Worm (Caenorhabditis elegans): ENCODE data around the gene Y15E3A.4.

The Y15E3A.4 gene

ce11 chrX:15309138-15309537 lies 21.6 kb upstream of the Y15E3A.4 start, which contains the start of gene nhr-91:
TSS of gene nhr-91 (plus strand) at chrX:15309369.
- TF ChIP-seq peb-1 (tag; optimal IDR thresholded peaks at IDR 0.05) (no peak), nhr-12 (tag; optimal IDR thresholded peaks at IDR 0.05) (no peak), nhr-10 (tag; optimal IDR thresholded peaks at IDR 0.05) (no peak), skn-1 (tag; optimal IDR thresholded peaks at IDR 0.05) (no peak), C34F6.9 (tag; optimal IDR thresholded peaks at IDR 0.05) (no peak), sma-3 (GFP tag; optimal IDR thresholded peaks at IDR 0.05) (no peak), nhr-25 (tag; optimal IDR thresholded peaks at IDR 0.05) (no peak), blmp-1 (tag; optimal IDR thresholded peaks at IDR 0.05; ENCODE audit: insufficient read depth) (no peak), R02D3.7 (tag; optimal IDR thresholded peaks at IDR 0.05) (no peak), ceh-16 (tag; optimal IDR thresholded peaks at IDR 0.05) (no peak), unc-39 (tag; optimal IDR thresholded peaks at IDR 0.05) (no peak), ztf-4 (tag; optimal IDR thresholded peaks at IDR 0.05) (no peak), egl-27 (tag; optimal IDR thresholded peaks at IDR 0.05) (no peak), ceh-82 (tag; optimal IDR thresholded peaks at IDR 0.05) (no peak), lin-39 (tag; optimal IDR thresholded peaks at IDR 0.05) (no peak), F13H6.1 (tag; optimal IDR thresholded peaks at IDR 0.05) (no peak), lsy-2 (tag; optimal IDR thresholded peaks at IDR 0.05) (no peak), ztf-1 (GFP tag; conservative IDR thresholded peaks at IDR 0.05) (no peak), lin-13 (GFP tag; optimal IDR thresholded peaks at IDR 0.05) (no peak), crh-2 (tag; optimal IDR thresholded peaks at IDR 0.05) (no peak)

ce11 chrX:15310330-15310776 lies 20.4 kb upstream of the Y15E3A.4 start:
- TF ChIP-seq aly-2 (tag; optimal IDR thresholded peaks at IDR 0.05) (no peak), elt-1 (tag; optimal IDR thresholded peaks at IDR 0.05) (no peak), lin-13 (GFP tag; optimal IDR thresholded peaks at IDR 0.05) (no peak), nhr-11 (tag; optimal IDR thresholded peaks at IDR 0.05) (no peak), mbf-1 (tag; optimal IDR thresholded peaks at IDR 0.05) (no peak), sma-9 (GFP tag; optimal IDR thresholded peaks at IDR 0.05) (peak; percentile 39), sma-9 (tag; optimal IDR thresholded peaks at IDR 0.05) (no peak), zag-1 (tag; optimal IDR thresholded peaks at IDR 0.05) (no peak), crh-2 (tag; optimal IDR thresholded peaks at IDR 0.05) (no peak), C34F6.9 (tag; optimal IDR thresholded peaks at IDR 0.05) (no peak), nhr-10 (tag; optimal IDR thresholded peaks at IDR 0.05) (no peak), nhr-23 (tag; optimal IDR thresholded peaks at IDR 0.05) (no peak), blmp-1 (tag; optimal IDR thresholded peaks at IDR 0.05; ENCODE audit: insufficient read depth) (peak; percentile 98), sma-3 (GFP tag; optimal IDR thresholded peaks at IDR 0.05) (peak; percentile 13), mdl-1 (tag; optimal IDR thresholded peaks at IDR 0.05) (no peak), alr-1 (tag; optimal IDR thresholded peaks at IDR 0.05) (no peak), unc-62 (GFP tag; optimal IDR thresholded peaks at IDR 0.05) (no peak), nhr-21 (tag; optimal IDR thresholded peaks at IDR 0.05) (peak; percentile 6), ceh-16 (tag; optimal IDR thresholded peaks at IDR 0.05) (peak; percentile 91), nhr-25 (tag; optimal IDR thresholded peaks at IDR 0.05) (peak; percentile 18), ztf-4 (tag; optimal IDR thresholded peaks at IDR 0.05) (no peak), Y55F3AM.14 (GFP tag; optimal IDR thresholded peaks at IDR 0.05) (peak; percentile 22), egl-27 (tag; optimal IDR thresholded peaks at IDR 0.05) (peak; percentile 29), nhr-77 (tag; optimal IDR thresholded peaks at IDR 0.05) (no peak), ztf-1 (GFP tag; conservative IDR thresholded peaks at IDR 0.05) (no peak), F13H6.1 (tag; optimal IDR thresholded peaks at IDR 0.05) (no peak), peb-1 (tag; optimal IDR thresholded peaks at IDR 0.05) (no peak), unc-39 (tag; optimal IDR thresholded peaks at IDR 0.05) (no peak), lin-11 (tag; optimal IDR thresholded peaks at IDR 0.05) (no peak), ceh-82 (tag; optimal IDR thresholded peaks at IDR 0.05) (no peak), sem-4 (tag; optimal IDR thresholded peaks at IDR 0.05) (no peak), nhr-129 (tag; optimal IDR thresholded peaks at IDR 0.05) (no peak)

ce11 chrX:15310986-15311385 lies 19.8 kb upstream of the Y15E3A.4 start:
- TF ChIP-seq mab-5 (tag; optimal IDR thresholded peaks at IDR 0.05) (no peak), C34F6.9 (tag; optimal IDR thresholded peaks at IDR 0.05) (no peak), elt-1 (tag; optimal IDR thresholded peaks at IDR 0.05) (peak; percentile 56), nhr-6 (tag; optimal IDR thresholded peaks at IDR 0.05) (no peak), gmeb-1 (tag; optimal IDR thresholded peaks at IDR 0.05) (no peak), lin-11 (tag; optimal IDR thresholded peaks at IDR 0.05) (no peak), unc-55 (GFP tag; optimal IDR thresholded peaks at IDR 0.05) (no peak), unc-39 (tag; optimal IDR thresholded peaks at IDR 0.05) (no peak), sem-4 (tag; optimal IDR thresholded peaks at IDR 0.05) (no peak), snpc-4 (tag; optimal IDR thresholded peaks at IDR 0.05) (no peak), crh-2 (tag; optimal IDR thresholded peaks at IDR 0.05) (no peak), skn-1 (tag; optimal IDR thresholded peaks at IDR 0.05) (no peak), nhr-237 (tag; optimal IDR thresholded peaks at IDR 0.05) (no peak), ceh-82 (tag; optimal IDR thresholded peaks at IDR 0.05) (no peak), ztf-11 (tag; optimal IDR thresholded peaks at IDR 0.05) (no peak), nhr-77 (tag; optimal IDR thresholded peaks at IDR 0.05) (no peak), lsy-2 (tag; optimal IDR thresholded peaks at IDR 0.05) (no peak), ztf-1 (GFP tag; conservative IDR thresholded peaks at IDR 0.05) (no peak), alr-1 (tag; optimal IDR thresholded peaks at IDR 0.05) (no peak), ceh-16 (tag; optimal IDR thresholded peaks at IDR 0.05) (peak; percentile 86), zag-1 (tag; optimal IDR thresholded peaks at IDR 0.05) (no peak), lin-13 (GFP tag; optimal IDR thresholded peaks at IDR 0.05) (no peak), sma-9 (GFP tag; optimal IDR thresholded peaks at IDR 0.05) (peak; percentile 81), sma-9 (tag; optimal IDR thresholded peaks at IDR 0.05) (no peak)

Measured in whole organism, L2 larva.